Worm (Caenorhabditis elegans) whole organism, late embryonic: ENCODE measurements around the gene bath-31.

Source experiments
- ceh-30 ChIP-seq: fragments of 150-350 bp; optimal IDR thresholded peaks from 2 replicates; lab custom pipeline; 2014; ENCODE audit warnings: missing biosample characterization, missing genetic modification characterization
- dve-1 ChIP-seq: sonication (generic microtip); optimal IDR thresholded peaks from 2 replicates; lab custom pipeline; 2017; ENCODE audit warnings: antibody characterized with exemption, mild to moderate bottlenecking, missing genetic modification characterization, missing compliant biosample characterization
- elt-2 ChIP-seq: sonication (generic microtip); optimal IDR thresholded peaks from 2 replicates; lab custom pipeline; 2016; ENCODE audit warnings: missing genetic modification reagents, missing genetic modification characterization, missing compliant biosample characterization
- hlh-30 ChIP-seq: sonication (generic microtip); optimal IDR thresholded peaks from 2 replicates; lab custom pipeline; 2017; ENCODE audit warnings: antibody characterized with exemption, missing genetic modification characterization, missing compliant biosample characterization; ENCODE audit not compliant: insufficient read depth
- nhr-232 ChIP-seq: sonication (generic microtip); optimal IDR thresholded peaks from 2 replicates; lab custom pipeline; 2016; ENCODE audit warnings: missing genetic modification characterization, missing compliant biosample characterization
- pha-4 ChIP-seq: fragments of 150-350 bp; optimal IDR thresholded peaks from 2 replicates; lab custom pipeline; 2018; ENCODE audit warnings: missing biosample characterization, missing genetic modification reagents, missing genetic modification characterization
- sdc-2 ChIP-seq: sonication (generic microtip); optimal IDR thresholded peaks from 2 replicates; lab custom pipeline; 2016; ENCODE audit warnings: missing genotype, missing genetic modification characterization, missing compliant biosample characterization

DNA sequence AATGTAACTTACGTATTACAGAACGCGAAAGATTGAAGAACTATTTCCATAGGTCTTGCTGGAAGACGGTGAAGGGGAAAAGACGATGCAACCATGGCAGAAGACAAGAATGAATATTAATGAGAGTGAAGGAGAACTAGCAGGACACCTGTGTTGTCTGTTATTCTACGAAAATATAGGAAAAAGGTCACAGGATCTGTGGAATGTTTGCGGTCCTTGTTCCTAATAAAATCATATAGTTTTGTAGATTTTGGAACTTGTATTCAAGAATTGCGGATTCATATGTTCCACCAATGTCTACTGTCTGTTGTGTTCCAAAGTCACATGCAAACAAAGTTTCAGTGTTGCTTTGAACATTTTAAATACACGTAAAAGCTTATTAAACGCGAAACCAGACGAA is 20.4 kb downstream of the bath-31 start, which contains the start of gene sdz-11:
- TF ChIP-seq nhr-232 (tag; lab: Kevin White, UChicago) = no peak
- TF ChIP-seq ceh-30 (tag; lab: Kevin White, UChicago) = no peak
- TF ChIP-seq dve-1 (tag; lab: Kevin White, UChicago) = no peak
- no peak for TF ChIP-seq sdc-2 (tag; lab: Kevin White, UChicago)
- no peak for TF ChIP-seq elt-2 (tag; lab: Kevin White, UChicago)
- no peak for TF ChIP-seq hlh-30 (tag; lab: Kevin White, UChicago)
- TF ChIP-seq pha-4 = no peak
